Fruit fly (Drosophila melanogaster) whole organism, embryonic: ENCODE measurements around the gene CG42271.

Experiments used
- Adf1 ChIP-seq: fragments of 200-800 bp; sonication (Bioruptor generic); IDR thresholded peaks from 2 replicates; pipeline ENCODE4 v1.3.6; 2022; ENCODE audit warnings: missing biosample characterization, missing genetic modification characterization
- Awh ChIP-seq: fragments of 200-800 bp; sonication (Bioruptor generic); IDR thresholded peaks from 2 replicates; pipeline ENCODE4, ENCODE4 v1.3.6; 2022; ENCODE audit warnings: missing biosample characterization, missing genetic modification characterization
- B-H1 ChIP-seq: fragments of 200-800 bp; sonication (Bioruptor generic); IDR thresholded peaks from 3 replicates; pipeline ENCODE4 v1.3.6; 2022; ENCODE audit warnings: missing biosample characterization, missing genetic modification characterization
- CG11247 ChIP-seq: fragments of 200-800 bp; sonication (Bioruptor generic); IDR thresholded peaks from 2 replicates; pipeline ENCODE4 v1.3.6; 2022; ENCODE audit warnings: missing biosample characterization, missing genetic modification characterization
- CG11695 ChIP-seq: fragments of 200-800 bp; sonication (Bioruptor generic); IDR thresholded peaks from 3 replicates; pipeline ENCODE4 v1.3.6; 2022; ENCODE audit warnings: missing biosample characterization, missing genetic modification characterization
- CG14860 ChIP-seq: fragments of 200-800 bp; sonication (Bioruptor generic); IDR thresholded peaks from 3 replicates; pipeline ENCODE4 v1.3.6; 2022; ENCODE audit warnings: missing biosample characterization, missing genetic modification characterization; ENCODE audit not compliant: partially characterized antibody
- CG15696 ChIP-seq: fragments of 200-800 bp; sonication (Bioruptor generic); optimal IDR thresholded peaks from 2 replicates; lab custom pipeline; 2019; ENCODE audit warnings: missing biosample characterization, mild to moderate bottlenecking, missing genetic modification characterization, moderate library complexity
- CG17328 ChIP-seq: fragments of 200-800 bp; sonication (Bioruptor generic); IDR thresholded peaks from 2 replicates; pipeline ENCODE4 v1.3.6; 2022; ENCODE audit warnings: missing biosample characterization, missing genetic modification characterization
- CG17359 ChIP-seq: fragments of 200-800 bp; sonication (Bioruptor generic); optimal IDR thresholded peaks from 3 replicates; lab custom pipeline; 2018; ENCODE audit warnings: missing biosample characterization, mild to moderate bottlenecking, missing genetic modification characterization, moderate library complexity
- CG18619 ChIP-seq: fragments of 200-800 bp; sonication (Bioruptor generic); optimal IDR thresholded peaks from 3 replicates; lab custom pipeline; 2017; ENCODE audit warnings: missing biosample characterization, mild to moderate bottlenecking, missing genetic modification characterization
- CG18764 ChIP-seq: fragments of 200-800 bp; sonication (Bioruptor generic); optimal IDR thresholded peaks from 3 replicates; lab custom pipeline; 2016; ENCODE audit warnings: missing biosample characterization, missing genetic modification characterization
- CG31388 ChIP-seq: fragments of 200-800 bp; sonication (Bioruptor generic); optimal IDR thresholded peaks from 2 replicates; lab custom pipeline; 2016; ENCODE audit warnings: missing biosample characterization, missing genetic modification characterization
- CG34422 ChIP-seq: fragments of 200-800 bp; sonication (Bioruptor generic); IDR thresholded peaks from 3 replicates; pipeline ENCODE4 v1.3.6; 2022; ENCODE audit warnings: missing biosample characterization, missing genetic modification characterization
- CG3847 ChIP-seq: fragments of 200-800 bp; sonication (Bioruptor generic); IDR thresholded peaks from 2 replicates; pipeline ENCODE4 v1.3.6; 2022; ENCODE audit warnings: missing biosample characterization, missing genetic modification characterization
- CG4282 ChIP-seq: fragments of 200-800 bp; sonication (Bioruptor generic); optimal IDR thresholded peaks from 2 replicates; lab custom pipeline; 2016; ENCODE audit warnings: missing biosample characterization, missing genetic modification characterization
- CG4617 ChIP-seq: fragments of 200-800 bp; sonication (Bioruptor generic); optimal IDR thresholded peaks from 3 replicates; lab custom pipeline; 2016; ENCODE audit warnings: missing biosample characterization, missing genetic modification characterization, borderline replicate concordance
- CG6175 ChIP-seq: fragments of 200-800 bp; sonication (Bioruptor generic); IDR thresholded peaks from 3 replicates; pipeline ENCODE4 v1.3.6; 2022; ENCODE audit warnings: missing biosample characterization, missing genetic modification characterization
- CG6765 ChIP-seq: fragments of 200-800 bp; sonication (Bioruptor generic); optimal IDR thresholded peaks from 3 replicates; lab custom pipeline; 2017; ENCODE audit warnings: missing biosample characterization, mild to moderate bottlenecking, missing genetic modification characterization
- CG9437 ChIP-seq: fragments of 200-800 bp; sonication (Bioruptor generic); optimal IDR thresholded peaks from 2 replicates; lab custom pipeline; 2018; ENCODE audit warnings: missing biosample characterization, mild to moderate bottlenecking, missing genetic modification characterization
- CG9797 ChIP-seq: fragments of 200-800 bp; sonication (Bioruptor generic); optimal IDR thresholded peaks from 3 replicates; lab custom pipeline; 2018; ENCODE audit warnings: missing biosample characterization, mild to moderate bottlenecking, missing genetic modification characterization
- Camta ChIP-seq: fragments of 200-800 bp; sonication (Bioruptor generic); optimal IDR thresholded peaks from 2 replicates; lab custom pipeline; 2016; ENCODE audit warnings: missing biosample characterization, missing genetic modification characterization
- D ChIP-seq, 2 experiments: fragments of 200-800 bp in 1 of 2; fragments of >200 bp in 1 of 2; sonication (Bioruptor generic) in 1 of 2; optimal IDR thresholded peaks; 2 replicates in 1 of 2; 3 replicates in 1 of 2; lab custom pipeline; 2017; ENCODE audit warnings: mild to moderate bottlenecking in 1 of 2, missing biosample characterization in 1 of 2, missing genetic modification characterization in 1 of 2, missing genetic modification reagents in 1 of 2
- Fer2 ChIP-seq: fragments of 200-800 bp; sonication (Bioruptor generic); optimal IDR thresholded peaks from 2 replicates; lab custom pipeline; 2018; ENCODE audit warnings: missing biosample characterization, mild to moderate bottlenecking, missing genetic modification characterization, moderate library complexity
- HLHmδ ChIP-seq: fragments of 200-800 bp; sonication (Bioruptor generic); optimal IDR thresholded peaks from 2 replicates; lab custom pipeline; 2018; ENCODE audit warnings: missing biosample characterization, mild to moderate bottlenecking, missing genetic modification characterization, moderate library complexity
- HmgD ChIP-seq: fragments of 200-800 bp; sonication (Bioruptor generic); optimal IDR thresholded peaks from 3 replicates; lab custom pipeline; 2016; ENCODE audit warnings: missing biosample characterization, missing genetic modification characterization
- Hr78 ChIP-seq, 2 experiments: fragments of 200-800 bp in 1 of 2; fragments of >200 bp in 1 of 2; sonication (Bioruptor generic) in 1 of 2; optimal IDR thresholded peaks; 2 replicates each; lab custom pipeline; 2017 to 2019; ENCODE audit warnings: missing biosample characterization in 2 of 2, missing genetic modification characterization in 2 of 2, mild to moderate bottlenecking in 1 of 2, moderate library complexity in 1 of 2
- MESR4 ChIP-seq: fragments of 200-800 bp; sonication (Bioruptor generic); optimal IDR thresholded peaks from 2 replicates; lab custom pipeline; 2018; ENCODE audit warnings: missing biosample characterization, mild to moderate bottlenecking, missing genetic modification characterization, moderate library complexity
- Med ChIP-seq: fragments of 200-800 bp; sonication (Bioruptor generic); peaks from one replicate; lab custom pipeline; 2016; ENCODE audit warnings: missing biosample characterization, missing genetic modification characterization, mild to moderate bottlenecking, inconsistent platforms, moderate library complexity
- NK7.1 ChIP-seq: fragments of 200-800 bp; sonication (Bioruptor generic); optimal IDR thresholded peaks from 3 replicates; lab custom pipeline; 2016; ENCODE audit warnings: missing biosample characterization, missing genetic modification characterization
- Ptx1 ChIP-seq: fragments of 200-800 bp; sonication (Bioruptor generic); IDR thresholded peaks from 2 replicates; pipeline ENCODE4 v1.3.6; 2022; ENCODE audit warnings: missing biosample characterization, missing genetic modification characterization
- Scr ChIP-seq: fragments of 200-800 bp; sonication (Bioruptor generic); IDR thresholded peaks from 2 replicates; pipeline ENCODE4 v1.3.6; 2022; ENCODE audit warnings: missing biosample characterization, missing genetic modification characterization; ENCODE audit not compliant: partially characterized antibody
- Usf ChIP-seq: fragments of 200-800 bp; sonication (Bioruptor generic); optimal IDR thresholded peaks from 2 replicates; lab custom pipeline; 2017; ENCODE audit warnings: missing genotype, missing biosample characterization, missing genetic modification characterization
- br ChIP-seq: fragments of >200 bp; optimal IDR thresholded peaks from 2 replicates; lab custom pipeline; 2017
- chinmo ChIP-seq: fragments of 200-800 bp; sonication (Bioruptor generic); IDR thresholded peaks from 4 replicates; pipeline ENCODE4 v1.3.6; 2022; ENCODE audit warnings: missing biosample characterization, missing genetic modification characterization; ENCODE audit not compliant: partially characterized antibody
- chn ChIP-seq: fragments of 200-800 bp; sonication (Bioruptor generic); optimal IDR thresholded peaks from 2 replicates; lab custom pipeline; 2016; ENCODE audit warnings: missing biosample characterization, missing genetic modification characterization
- cwo ChIP-seq: fragments of 200-800 bp; sonication (Bioruptor generic); optimal IDR thresholded peaks from 3 replicates; lab custom pipeline; 2017; ENCODE audit warnings: missing biosample characterization, missing genetic modification characterization, mild to moderate bottlenecking, moderate library complexity, missing genetic modification reagents
- dpn ChIP-seq, 2 experiments: fragments of 200-800 bp; sonication (Bioruptor generic); optimal IDR thresholded peaks; 3 replicates each; lab custom pipeline; 2016; ENCODE audit warnings: missing biosample characterization in 2 of 2, missing genetic modification characterization in 2 of 2
- esg ChIP-seq: fragments of 200-800 bp; sonication (Bioruptor generic); conservative IDR thresholded peaks from 2 replicates; pipeline ENCODE4 v1.3.6; 2022; ENCODE audit warnings: missing biosample characterization, missing genetic modification characterization
- fd102C ChIP-seq: fragments of 200-800 bp; sonication (Bioruptor generic); optimal IDR thresholded peaks from 2 replicates; lab custom pipeline; 2018; ENCODE audit warnings: missing biosample characterization, mild to moderate bottlenecking, missing genetic modification characterization, moderate library complexity
- gfzf ChIP-seq: fragments of 200-800 bp; sonication (Bioruptor generic); optimal IDR thresholded peaks from 2 replicates; lab custom pipeline; 2016; ENCODE audit warnings: missing biosample characterization, mild to moderate bottlenecking, missing genetic modification characterization, moderate library complexity
- grn ChIP-seq: fragments of 200-800 bp; sonication (Bioruptor generic); optimal IDR thresholded peaks from 3 replicates; lab custom pipeline; 2017; ENCODE audit warnings: missing biosample characterization, missing genetic modification characterization
- ind ChIP-seq: fragments of 200-800 bp; sonication (Bioruptor generic); optimal IDR thresholded peaks from 3 replicates; lab custom pipeline; 2016; ENCODE audit warnings: missing biosample characterization, missing genetic modification characterization
- klu ChIP-seq: fragments of 200-800 bp; sonication (Bioruptor generic); IDR thresholded peaks from 2 replicates; pipeline ENCODE4 v1.3.6; 2022; ENCODE audit warnings: missing biosample characterization, missing genetic modification characterization
- lmd ChIP-seq: fragments of 200-800 bp; sonication (Bioruptor generic); IDR thresholded peaks from 2 replicates; pipeline ENCODE4 v1.3.6; 2022; ENCODE audit warnings: missing biosample characterization, missing genetic modification characterization
- p53 ChIP-seq: fragments of 200-800 bp; sonication (Bioruptor generic); optimal IDR thresholded peaks from 2 replicates; lab custom pipeline; 2016; ENCODE audit warnings: missing biosample characterization, missing genetic modification characterization
- pb ChIP-seq: fragments of 200-800 bp; sonication (Bioruptor generic); optimal IDR thresholded peaks from 3 replicates; lab custom pipeline; 2016; ENCODE audit warnings: missing biosample characterization, missing genetic modification characterization
- phol ChIP-seq: fragments of 200-800 bp; sonication (Bioruptor generic); optimal IDR thresholded peaks from 3 replicates; lab custom pipeline; 2018; ENCODE audit warnings: missing biosample characterization, mild to moderate bottlenecking, missing genetic modification characterization, moderate library complexity
- shn ChIP-seq: fragments of 200-800 bp; sonication (Bioruptor generic); optimal IDR thresholded peaks from 3 replicates; lab custom pipeline; 2016; ENCODE audit warnings: missing biosample characterization, missing genetic modification characterization
- slp2 ChIP-seq: fragments of 200-800 bp; sonication (Bioruptor generic); optimal IDR thresholded peaks from 2 replicates; lab custom pipeline; 2016; ENCODE audit warnings: missing biosample characterization, missing genetic modification characterization
- trh ChIP-seq: fragments of 200-800 bp; sonication (Bioruptor generic); optimal IDR thresholded peaks from 2 replicates; lab custom pipeline; 2016; ENCODE audit warnings: missing biosample characterization, missing genetic modification characterization
- vvl ChIP-seq: fragments of 200-800 bp; sonication (Bioruptor generic); IDR thresholded peaks from 2 replicates; pipeline ENCODE4 v1.3.6; 2022; ENCODE audit warnings: missing biosample characterization, missing genetic modification characterization
- wdn ChIP-seq: fragments of 200-800 bp; sonication (Bioruptor generic); IDR thresholded peaks from 2 replicates; pipeline ENCODE4 v1.3.6; 2022; ENCODE audit warnings: missing biosample characterization, missing genetic modification characterization

The CG42271 gene

dm6 chrX:14226093-14226492 lies 7.8 kb downstream of the CG42271 start, which contains the start of gene mRpL38:
mRpL38 (plus strand) TSS chrX:14226289.
- TF ChIP-seq klu (GFP tag; lab: Robert Waterston, UW) (no peak), CG18764 (GFP tag; lab: Kevin White, UChicago) (no peak), cwo (GFP tag; lab: Kevin White, UChicago) (no peak), chinmo (GFP tag; lab: Robert Waterston, UW) (0 out of 4 replicates have a peak, but pooled peaks have one; percentile 9), dpn (GFP tag; optimal IDR thresholded peaks at IDR 0.05; lab: Kevin White, UChicago) (no peak), CG11247 (GFP tag; lab: Robert Waterston, UW) (no peak), MESR4 (GFP tag; lab: Kevin White, UChicago) (peak; percentile 79), CG4617 (GFP tag; lab: Kevin White, UChicago) (peak; percentile 63), ind (GFP tag; lab: Kevin White, UChicago) (no peak), fd102C (GFP tag; lab: Kevin White, UChicago) (no peak), slp2 (GFP tag; lab: Kevin White, UChicago) (no peak), Hr78 (GFP tag; optimal IDR thresholded peaks at IDR 0.05; lab: Kevin White, UChicago) (no peak), CG9797 (no peak), CG15696 (tag; lab: Kevin White, UChicago) (no peak), CG3847 (GFP tag; lab: Robert Waterston, UW) (peak; percentile 29; the same call in 1 of the 2 replicates), CG6765 (GFP tag; lab: Kevin White, UChicago) (no peak), CG17359 (tag; lab: Kevin White, UChicago) (no peak), chn (GFP tag; lab: Kevin White, UChicago) (no peak), br (no peak), CG11695 (GFP tag; lab: Robert Waterston, UW) (no peak), CG4282 (no peak), CG17328 (no peak), CG18619 (GFP tag; lab: Kevin White, UChicago) (no peak), phol (tag; lab: Kevin White, UChicago) (no peak), esg (GFP tag; lab: Robert Waterston, UW) (no peak), D (optimal IDR thresholded peaks at IDR 0.05; lab: Kevin White, UChicago) (no peak), D (GFP tag; optimal IDR thresholded peaks at IDR 0.05; lab: Kevin White, UChicago) (no peak), B-H1 (GFP tag; lab: Robert Waterston, UW) (no peak), p53 (no peak), Awh (no peak), Usf (GFP tag; lab: Kevin White, UChicago) (no peak), HLHmδ (GFP tag; lab: Kevin White, UChicago) (no peak), Scr (GFP tag; lab: Robert Waterston, UW) (peak; percentile 17), NK7.1 (GFP tag; lab: Kevin White, UChicago) (no peak), Ptx1 (no peak), grn (GFP tag; lab: Kevin White, UChicago) (no peak), CG6175 (GFP tag; lab: Robert Waterston, UW) (no peak), CG14860 (no peak), vvl (GFP tag; lab: Robert Waterston, UW) (no peak), Adf1 (no peak), wdn (GFP tag; lab: Robert Waterston, UW) (no peak), shn (GFP tag; lab: Kevin White, UChicago) (no peak), lmd (GFP tag; lab: Robert Waterston, UW) (no peak), gfzf (GFP tag; lab: Kevin White, UChicago) (peak; percentile 5), Camta (GFP tag; lab: Kevin White, UChicago) (no peak), trh (GFP tag; lab: Kevin White, UChicago) (no peak), CG31388 (GFP tag; lab: Kevin White, UChicago) (no peak), Med (peak; percentile 31), Fer2 (no peak), HmgD (GFP tag; lab: Kevin White, UChicago) (no peak), pb (GFP tag; lab: Kevin White, UChicago) (no peak), CG9437 (no peak), CG34422 (GFP tag; lab: Robert Waterston, UW) (no peak)
